Fruit fly (Drosophila melanogaster) whole organism, wandering third instar larva: ENCODE measurements around the gene PGRP-SB2.

Source experiments
- CrebA ChIP-seq: fragments of 200-800 bp; sonication (Bioruptor generic); optimal IDR thresholded peaks from 2 replicates; lab custom pipeline; 2016; ENCODE audit warnings: missing biosample characterization, mild to moderate bottlenecking, missing genetic modification characterization, borderline replicate concordance
- Jra ChIP-seq: sonication (Bioruptor generic); optimal IDR thresholded peaks from 2 replicates; lab custom pipeline; 2016; ENCODE audit warnings: missing biosample characterization, missing genetic modification characterization
- Myc ChIP-seq: fragments of >200 bp; optimal IDR thresholded peaks from 2 replicates; lab custom pipeline; 2017
- Rel ChIP-seq, 2 experiments: fragments of 200-800 bp; sonication (Bioruptor generic) in 1 of 2; optimal IDR thresholded peaks; 2 replicates in 1 of 2; 3 replicates in 1 of 2; lab custom pipeline; 2016 to 2019; ENCODE audit warnings: mild to moderate bottlenecking in 2 of 2, missing biosample characterization in 2 of 2, missing genetic modification characterization in 2 of 2, moderate library complexity in 1 of 2
- lola ChIP-seq: fragments of >200 bp; optimal IDR thresholded peaks from 2 replicates; lab custom pipeline; 2017; ENCODE audit warnings: missing biosample characterization, missing genetic modification characterization
- pan ChIP-seq: fragments of >200 bp; optimal IDR thresholded peaks from 2 replicates; lab custom pipeline; 2017
- sage ChIP-seq: fragments of 200-800 bp; sonication (Bioruptor generic); optimal IDR thresholded peaks from 2 replicates; lab custom pipeline; 2016; ENCODE audit warnings: missing biosample characterization, mild to moderate bottlenecking, missing genetic modification characterization
- sv ChIP-seq: fragments of 200-800 bp; sonication (Bioruptor generic); optimal IDR thresholded peaks from 3 replicates; lab custom pipeline; 2016; ENCODE audit warnings: missing biosample characterization, missing genetic modification characterization
- usp ChIP-seq: fragments of >200 bp; optimal IDR thresholded peaks from 2 replicates; lab custom pipeline; 2017; ENCODE audit warnings: missing biosample characterization, missing genetic modification characterization

dm6 chr3L:16708738-16709350 lies 17.5 kb upstream of the PGRP-SB2 start:
- no peak for TF ChIP-seq lola (GFP tag; lab: Kevin White, UChicago)
- no peak for TF ChIP-seq Jra
- no peak for TF ChIP-seq sage (GFP tag; lab: Kevin White, UChicago)
- TF ChIP-seq Myc (lab: Kevin White, UChicago): no peak
- no peak for TF ChIP-seq sv
- no peak for TF ChIP-seq CrebA (GFP tag; lab: Kevin White, UChicago)
- TF ChIP-seq Rel (GFP tag; optimal IDR thresholded peaks at IDR 0.05; lab: Kevin White, UChicago): no peak
- peak; percentile 29 for TF ChIP-seq Rel (tag; optimal IDR thresholded peaks at IDR 0.05; lab: Kevin White, UChicago)
- TF ChIP-seq usp (GFP tag; lab: Kevin White, UChicago): no peak
- TF ChIP-seq pan (lab: Kevin White, UChicago): no peak
